Worm (Caenorhabditis elegans) whole organism, midembryonic: ENCODE data around the gene fip-3.

Source experiments
- T22C8.4 ChIP-seq: fragments of 200-800 bp; sonication (Bioruptor generic); IDR thresholded peaks from 2 replicates; pipeline ENCODE4 v1.3.6; 2022; ENCODE audit warnings: missing genetic modification characterization, missing compliant biosample characterization
- flt-1 ChIP-seq: fragments of 200-800 bp; sonication (Bioruptor generic); IDR thresholded peaks from 2 replicates; pipeline ENCODE4 v1.3.6; 2022; ENCODE audit warnings: missing genetic modification characterization, missing compliant biosample characterization
- klf-2 ChIP-seq: fragments of 200-800 bp; sonication (Bioruptor generic); conservative IDR thresholded peaks from 2 replicates; pipeline ENCODE4 v1.3.6; 2022; ENCODE audit warnings: missing genetic modification reagents, missing genetic modification characterization, missing compliant biosample characterization
- med-1 ChIP-seq: sonication (generic microtip); optimal IDR thresholded peaks from 2 replicates; lab custom pipeline; 2017; ENCODE audit warnings: missing genetic modification characterization, mild to moderate bottlenecking, missing compliant biosample characterization, antibody characterized with exemption, missing genetic modification reagents; ENCODE audit not compliant: insufficient read depth
- ref-1 ChIP-seq: fragments of 200-800 bp; sonication (Bioruptor generic); conservative IDR thresholded peaks from 2 replicates; pipeline ENCODE4 v1.3.6; 2022; ENCODE audit warnings: missing genetic modification reagents, missing genetic modification characterization, missing compliant biosample characterization
- tab-1 ChIP-seq: fragments of 200-800 bp; sonication (Bioruptor generic); IDR thresholded peaks from 2 replicates; pipeline ENCODE4 v1.3.6; 2022; ENCODE audit warnings: missing genetic modification characterization, missing compliant biosample characterization
- ztf-23 ChIP-seq: fragments of 200-800 bp; sonication (Bioruptor generic); IDR thresholded peaks from 2 replicates; pipeline ENCODE4 v1.3.6; 2022; ENCODE audit warnings: missing genetic modification reagents, missing genetic modification characterization, missing compliant biosample characterization

DNA sequence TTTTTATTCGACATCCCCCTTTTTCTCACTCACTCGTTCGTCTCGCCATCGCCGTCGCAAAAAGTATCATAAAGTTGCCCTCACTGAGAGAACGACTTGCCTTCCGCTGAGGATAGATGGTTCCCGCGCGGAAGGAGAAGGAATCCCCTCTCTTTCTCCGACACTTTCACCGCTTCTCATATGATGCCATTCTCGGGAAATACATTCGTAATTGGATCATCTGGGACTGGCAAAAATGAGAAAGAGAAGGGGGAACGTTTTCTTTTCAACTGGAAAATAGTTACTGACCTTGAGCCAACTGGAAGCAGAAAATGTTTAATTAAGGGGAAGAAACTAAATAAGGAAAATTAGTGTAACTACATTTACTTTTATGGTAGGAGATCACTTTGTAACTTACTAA lies 17.4 kb downstream of the fip-3 start:
- TF ChIP-seq ztf-23 (GFP tag; lab: Robert Waterston, UW) (no peak), klf-2 (GFP tag; lab: Robert Waterston, UW) (no peak), med-1 (GFP tag; lab: Kevin White, UChicago) (no peak), ref-1 (GFP tag; lab: Robert Waterston, UW) (no peak), tab-1 (GFP tag; lab: Robert Waterston, UW) (no peak), T22C8.4 (no peak), flt-1 (GFP tag; lab: Robert Waterston, UW) (no peak)
